Worm (Caenorhabditis elegans) whole organism, early embryonic: ENCODE measurements around the gene Y38H6C.20.

Experiments
- B0310.2 ChIP-seq: sonication (generic microtip); optimal IDR thresholded peaks from 2 replicates; lab custom pipeline; 2016; ENCODE audit warnings: mild to moderate bottlenecking, missing genetic modification characterization, missing compliant biosample characterization
- aly-1 ChIP-seq: sonication (generic microtip); optimal IDR thresholded peaks from 2 replicates; lab custom pipeline; 2016; ENCODE audit warnings: missing genetic modification characterization, missing compliant biosample characterization
- ama-1 ChIP-seq: fragments of 150-350 bp; optimal IDR thresholded peaks from 2 replicates; lab custom pipeline; 2014
- ceh-13 ChIP-seq: fragments of 200-800 bp; sonication (Bioruptor generic); optimal IDR thresholded peaks from 2 replicates; lab custom pipeline; 2018; ENCODE audit warnings: mild to moderate bottlenecking, missing genetic modification characterization, missing compliant biosample characterization
- ceh-36 ChIP-seq: sonication (generic microtip); optimal IDR thresholded peaks from 2 replicates; lab custom pipeline; 2016; ENCODE audit warnings: missing genetic modification characterization, inconsistent platforms, missing compliant biosample characterization
- flt-1 ChIP-seq: fragments of 200-800 bp; sonication (Bioruptor generic); IDR thresholded peaks from 2 replicates; pipeline ENCODE4 v1.3.6; 2022; ENCODE audit warnings: missing genetic modification characterization, missing compliant biosample characterization
- hmbx-1 ChIP-seq: sonication (generic microtip); optimal IDR thresholded peaks from 2 replicates; lab custom pipeline; 2016; ENCODE audit warnings: mild to moderate bottlenecking, missing genetic modification characterization, missing compliant biosample characterization
- hnd-1 ChIP-seq: sonication (generic microtip); optimal IDR thresholded peaks from 2 replicates; lab custom pipeline; 2016; ENCODE audit warnings: missing genetic modification characterization, missing compliant biosample characterization

DNA sequence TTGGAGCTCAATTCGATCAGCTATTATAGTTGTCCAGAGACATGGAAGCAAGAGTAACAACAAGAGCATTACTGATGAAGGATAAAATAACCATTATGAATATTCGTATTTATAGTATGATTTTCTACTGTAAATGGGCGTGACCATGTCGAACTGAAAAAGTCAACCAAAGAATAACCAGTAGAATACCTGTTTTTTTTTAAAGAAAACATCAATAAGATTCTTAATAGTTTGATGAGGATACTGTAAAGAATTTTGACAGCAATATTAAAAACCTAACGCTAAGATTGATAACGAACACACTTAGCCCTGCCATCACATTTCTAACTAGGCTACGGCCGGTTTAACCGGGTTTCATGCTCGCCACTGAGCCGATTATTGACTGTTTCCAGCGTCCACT is 2.0 kb upstream of the Y38H6C.20 start, which contains the start of gene vmo-1:
- TF ChIP-seq ceh-13 (no peak), flt-1 (GFP tag; lab: Robert Waterston, UW) (no peak), B0310.2 (tag; lab: Kevin White, UChicago) (no peak), ama-1 (lab: Kevin White, UChicago) (no peak), ceh-36 (tag; lab: Kevin White, UChicago) (no peak), aly-1 (tag; lab: Kevin White, UChicago) (no peak), hnd-1 (tag; lab: Kevin White, UChicago) (no peak), hmbx-1 (tag; lab: Kevin White, UChicago) (no peak)
